Worm (Caenorhabditis elegans) whole organism, mixed stage, embryonic: ENCODE results near the gene clc-1.
A peak's percentile ranks its signal among the peaks of the same experiment; 100 is the strongest.

Experiments used
- M03D4.4 ChIP-seq: sonication (generic microtip); optimal IDR thresholded peaks from 2 replicates; lab custom pipeline; 2017; ENCODE audit warnings: mild to moderate bottlenecking, missing genetic modification characterization, missing compliant biosample characterization
- blmp-1 ChIP-seq: fragments of 150-350 bp; optimal IDR thresholded peaks from 2 replicates; lab custom pipeline; 2014; ENCODE audit warnings: missing biosample characterization, missing genetic modification characterization
- ceh-39 ChIP-seq: fragments of 150-350 bp; optimal IDR thresholded peaks from 2 replicates; lab custom pipeline; 2014; ENCODE audit warnings: missing biosample characterization, missing genetic modification characterization
- ceh-43 ChIP-seq: fragments of 200-800 bp; sonication (Bioruptor generic); optimal IDR thresholded peaks from 2 replicates; lab custom pipeline; 2018; ENCODE audit warnings: mild to moderate bottlenecking, missing genetic modification characterization, moderate library complexity, missing compliant biosample characterization
- ceh-83 ChIP-seq: fragments of 200-800 bp; sonication (Bioruptor generic); optimal IDR thresholded peaks from 2 replicates; lab custom pipeline; 2018; ENCODE audit warnings: mild to moderate bottlenecking, missing genetic modification characterization, missing compliant biosample characterization
- ces-1 ChIP-seq: fragments of 150-350 bp; optimal IDR thresholded peaks from 2 replicates; lab custom pipeline; 2014; ENCODE audit warnings: missing biosample characterization, missing genetic modification reagents, missing genetic modification characterization
- cnd-1 ChIP-seq: fragments of 200-800 bp; sonication (Bioruptor generic); optimal IDR thresholded peaks from 2 replicates; lab custom pipeline; 2018; ENCODE audit warnings: mild to moderate bottlenecking, missing genetic modification characterization, missing compliant biosample characterization
- drap-1 ChIP-seq: fragments of 200-800 bp; sonication (Bioruptor generic); optimal IDR thresholded peaks from 3 replicates; lab custom pipeline; 2018; ENCODE audit warnings: mild to moderate bottlenecking, missing genetic modification characterization, missing compliant biosample characterization
- flh-1 ChIP-seq: fragments of 200-800 bp; sonication (Bioruptor generic); optimal IDR thresholded peaks from 2 replicates; lab custom pipeline; 2018; ENCODE audit warnings: mild to moderate bottlenecking, missing genetic modification characterization, moderate library complexity, missing compliant biosample characterization
- ham-2 ChIP-seq: fragments of 200-800 bp; sonication (Bioruptor generic); optimal IDR thresholded peaks from 2 replicates; lab custom pipeline; 2018; ENCODE audit warnings: mild to moderate bottlenecking, missing genetic modification characterization, missing compliant biosample characterization
- hlh-1 ChIP-seq: fragments of 150-350 bp; optimal IDR thresholded peaks from 2 replicates; lab custom pipeline; 2014; ENCODE audit warnings: missing biosample characterization, missing genetic modification reagents, missing genetic modification characterization
- mab-5 ChIP-seq: fragments of 150-350 bp; optimal IDR thresholded peaks from 2 replicates; lab custom pipeline; 2014; ENCODE audit warnings: missing biosample characterization, missing genetic modification characterization
- mep-1 ChIP-seq: fragments of 150-350 bp; optimal IDR thresholded peaks from 2 replicates; lab custom pipeline; 2017; ENCODE audit warnings: missing biosample characterization, missing genetic modification reagents, missing genetic modification characterization, inconsistent platforms
- mls-2 ChIP-seq: sonication (generic microtip); optimal IDR thresholded peaks from 2 replicates; lab custom pipeline; 2016; ENCODE audit warnings: mild to moderate bottlenecking, missing genetic modification characterization, moderate library complexity, missing compliant biosample characterization
- nhr-12 ChIP-seq: fragments of 150-350 bp; optimal IDR thresholded peaks from 2 replicates; lab custom pipeline; 2014; ENCODE audit warnings: missing biosample characterization, missing genetic modification characterization
- nhr-2 ChIP-seq: fragments of 150-350 bp; optimal IDR thresholded peaks from 2 replicates; lab custom pipeline; 2014; ENCODE audit warnings: missing biosample characterization, missing genetic modification characterization
- nhr-28 ChIP-seq: fragments of 150-350 bp; optimal IDR thresholded peaks from 2 replicates; lab custom pipeline; 2014; ENCODE audit warnings: missing biosample characterization, missing genetic modification characterization
- nhr-76 ChIP-seq: sonication (generic microtip); optimal IDR thresholded peaks from 2 replicates; lab custom pipeline; 2017; ENCODE audit warnings: missing biosample characterization, missing genetic modification characterization
- snpc-4 ChIP-seq: fragments of 150-350 bp; optimal IDR thresholded peaks from 2 replicates; lab custom pipeline; 2014; ENCODE audit warnings: missing biosample characterization, missing genetic modification characterization
- sptf-1 ChIP-seq: sonication (generic microtip); optimal IDR thresholded peaks from 2 replicates; lab custom pipeline; 2017; ENCODE audit warnings: mild to moderate bottlenecking, missing genetic modification characterization, moderate library complexity, missing compliant biosample characterization
- tbx-8 ChIP-seq: fragments of 200-800 bp; sonication (Bioruptor generic); optimal IDR thresholded peaks from 2 replicates; lab custom pipeline; 2018; ENCODE audit warnings: mild to moderate bottlenecking, missing genetic modification characterization, moderate library complexity, missing compliant biosample characterization
- unc-120 ChIP-seq: sonication (generic microtip); optimal IDR thresholded peaks from 2 replicates; lab custom pipeline; 2017; ENCODE audit warnings: missing genetic modification characterization, missing compliant biosample characterization; ENCODE audit not compliant: poor library complexity, severe bottlenecking
- unc-62 ChIP-seq: fragments of 150-350 bp; optimal IDR thresholded peaks from 2 replicates; lab custom pipeline; 2014; ENCODE audit warnings: missing biosample characterization, missing genetic modification reagents, missing genetic modification characterization
- zip-8 ChIP-seq: fragments of 150-350 bp; optimal IDR thresholded peaks from 2 replicates; lab custom pipeline; 2014; ENCODE audit warnings: missing biosample characterization, missing genetic modification characterization

clc-1 gene

ce11 chrX:11031047-11031695, 16.1 kb upstream of the clc-1 start (continued):
- TF ChIP-seq nhr-2 (tag; lab: Kevin White, UChicago) (peak; percentile 70), zip-8 (no peak), blmp-1 (tag; lab: Kevin White, UChicago) (no peak), sptf-1 (peak; percentile 77), mab-5 (tag; lab: Kevin White, UChicago) (no peak), M03D4.4 (tag; lab: Kevin White, UChicago) (peak; percentile 61), flh-1 (GFP tag; lab: Kevin White, UChicago) (no peak), unc-120 (tag; lab: Kevin White, UChicago) (peak; percentile 23), ceh-39 (peak; percentile 39), drap-1 (GFP tag; lab: Kevin White, UChicago) (peak; percentile 79)
- TF ChIP-seq, all 35 proteins: peak for 19

ce11 chrX:11031869-11032268, 15.4 kb upstream of the clc-1 start:
- TF ChIP-seq ham-2 (GFP tag; lab: Kevin White, UChicago) (no peak), ces-1 (GFP tag; lab: Kevin White, UChicago) (peak; percentile 68)

ce11 chrX:11032412-11032811, 14.8 kb upstream of the clc-1 start:
- TF ChIP-seq nhr-12 (tag; lab: Kevin White, UChicago) (no peak), nhr-76 (no peak), mab-5 (tag; lab: Kevin White, UChicago) (no peak), unc-120 (tag; lab: Kevin White, UChicago) (no peak), cnd-1 (tag; lab: Kevin White, UChicago) (no peak), ces-1 (GFP tag; lab: Kevin White, UChicago) (no peak), drap-1 (GFP tag; lab: Kevin White, UChicago) (no peak)

ce11 chrX:11033128-11033951, 13.9 kb upstream of the clc-1 start:
- TF ChIP-seq ces-1 (GFP tag; lab: Kevin White, UChicago) (peak; percentile 92), mls-2 (tag; lab: Kevin White, UChicago) (peak; percentile 41), mab-5 (tag; lab: Kevin White, UChicago) (no peak), nhr-12 (tag; lab: Kevin White, UChicago) (no peak), unc-120 (tag; lab: Kevin White, UChicago) (no peak)

- TF ChIP-seq ces-1 (GFP tag; lab: Kevin White, UChicago): peak; percentile 48
- TF ChIP-seq mep-1: no peak
- TF ChIP-seq sptf-1: no peak
These were observed 13.3 kb upstream of the clc-1 start for ce11 chrX:11033952-11034287.

- TF ChIP-seq drap-1 (GFP tag; lab: Kevin White, UChicago): no peak
- peak; percentile 2 for TF ChIP-seq mls-2 (tag; lab: Kevin White, UChicago)
- TF ChIP-seq snpc-4 (tag; lab: Kevin White, UChicago): no peak
- no peak for TF ChIP-seq ceh-43
- peak; percentile 78 for TF ChIP-seq ces-1 (GFP tag; lab: Kevin White, UChicago)
- TF ChIP-seq zip-8: no peak
- TF ChIP-seq flh-1 (GFP tag; lab: Kevin White, UChicago): no peak
- TF ChIP-seq sptf-1: peak; percentile 32
- TF ChIP-seq ceh-83 (GFP tag; lab: Kevin White, UChicago): no peak
- TF ChIP-seq mep-1: peak; percentile 33
- TF ChIP-seq unc-120 (tag; lab: Kevin White, UChicago): peak; percentile 56
- TF ChIP-seq cnd-1 (tag; lab: Kevin White, UChicago): peak; percentile 6
These were observed 12.7 kb upstream of the clc-1 start for ce11 chrX:11034430-11035117.

ce11 chrX:11035563-11035962, 11.7 kb upstream of the clc-1 start:
- peak; percentile 88 for TF ChIP-seq unc-62 (GFP tag; lab: Kevin White, UChicago)
- TF ChIP-seq nhr-2 (tag; lab: Kevin White, UChicago): no peak
- no peak for TF ChIP-seq nhr-28 (tag; lab: Kevin White, UChicago)
- TF ChIP-seq sptf-1: no peak
- no peak for TF ChIP-seq ham-2 (GFP tag; lab: Kevin White, UChicago)
- TF ChIP-seq M03D4.4 (tag; lab: Kevin White, UChicago): peak; percentile 11
- peak; percentile 98 for TF ChIP-seq hlh-1
- peak; percentile 83 for TF ChIP-seq unc-120 (tag; lab: Kevin White, UChicago)
- TF ChIP-seq tbx-8 (GFP tag; lab: Kevin White, UChicago): no peak
